Fruit fly (Drosophila melanogaster) whole organism, embryonic: ENCODE measurements around the gene CG14300.

Source experiments
- Ada2b ChIP-seq: fragments of 200-800 bp; sonication (Bioruptor generic); IDR thresholded peaks from 2 replicates; pipeline ENCODE4 v1.3.6; 2022; ENCODE audit warnings: missing biosample characterization, missing genetic modification characterization
- Bdp1 ChIP-seq: fragments of 200-800 bp; sonication (Bioruptor generic); optimal IDR thresholded peaks from 3 replicates; lab custom pipeline; 2016; ENCODE audit warnings: missing biosample characterization, missing genetic modification characterization
- CG10209 ChIP-seq: fragments of 200-800 bp; sonication (Bioruptor generic); optimal IDR thresholded peaks from 3 replicates; lab custom pipeline; 2017; ENCODE audit warnings: missing biosample characterization, mild to moderate bottlenecking, missing genetic modification characterization, missing genetic modification reagents
- CG12071 ChIP-seq: fragments of 200-800 bp; sonication (Bioruptor generic); optimal IDR thresholded peaks from 3 replicates; lab custom pipeline; 2018; ENCODE audit warnings: missing biosample characterization, mild to moderate bottlenecking, missing genetic modification characterization
- CG15073 ChIP-seq: fragments of 200-800 bp; sonication (Bioruptor generic); optimal IDR thresholded peaks from 2 replicates; lab custom pipeline; 2016; ENCODE audit warnings: missing biosample characterization, missing genetic modification characterization
- CG1529 ChIP-seq: fragments of 200-800 bp; sonication (Bioruptor generic); optimal IDR thresholded peaks from 3 replicates; lab custom pipeline; 2018; ENCODE audit warnings: missing biosample characterization, missing genetic modification characterization
- CG17328 ChIP-seq: fragments of 200-800 bp; sonication (Bioruptor generic); IDR thresholded peaks from 2 replicates; pipeline ENCODE4 v1.3.6; 2022; ENCODE audit warnings: missing biosample characterization, missing genetic modification characterization
- CG17912 ChIP-seq: fragments of 200-800 bp; sonication (Bioruptor generic); optimal IDR thresholded peaks from 2 replicates; lab custom pipeline; 2018; ENCODE audit warnings: missing biosample characterization, mild to moderate bottlenecking, missing genetic modification characterization
- CG18476 ChIP-seq: fragments of 200-800 bp; sonication (Bioruptor generic); optimal IDR thresholded peaks from 2 replicates; lab custom pipeline; 2016; ENCODE audit warnings: missing biosample characterization, mild to moderate bottlenecking, missing genetic modification characterization
- CG18764 ChIP-seq: fragments of 200-800 bp; sonication (Bioruptor generic); optimal IDR thresholded peaks from 3 replicates; lab custom pipeline; 2016; ENCODE audit warnings: missing biosample characterization, missing genetic modification characterization
- CG2129 ChIP-seq: fragments of 200-800 bp; sonication (Bioruptor generic); IDR thresholded peaks from 2 replicates; pipeline ENCODE4 v1.3.6; 2022; ENCODE audit warnings: missing biosample characterization, missing genetic modification characterization; ENCODE audit not compliant: partially characterized antibody
- CG2202 ChIP-seq: fragments of 200-800 bp; sonication (Bioruptor generic); optimal IDR thresholded peaks from 2 replicates; lab custom pipeline; 2018; ENCODE audit warnings: missing biosample characterization, mild to moderate bottlenecking, missing genetic modification characterization
- CG2875 ChIP-seq: fragments of 200-800 bp; sonication (Bioruptor generic); optimal IDR thresholded peaks from 2 replicates; lab custom pipeline; 2017; ENCODE audit warnings: missing biosample characterization, mild to moderate bottlenecking, missing genetic modification characterization, missing genetic modification reagents
- CG30431 ChIP-seq: fragments of 200-800 bp; sonication (Bioruptor generic); optimal IDR thresholded peaks from 2 replicates; lab custom pipeline; 2017; ENCODE audit warnings: missing biosample characterization, missing genetic modification characterization
- CG4328 ChIP-seq: fragments of 200-800 bp; sonication (Bioruptor generic); optimal IDR thresholded peaks from 3 replicates; lab custom pipeline; 2017; ENCODE audit warnings: missing biosample characterization, missing genetic modification reagents, missing genetic modification characterization
- CG7928 ChIP-seq: fragments of 200-800 bp; sonication (Bioruptor generic); optimal IDR thresholded peaks from 2 replicates; lab custom pipeline; 2017; ENCODE audit warnings: missing biosample characterization, mild to moderate bottlenecking, missing genetic modification characterization
- CG7987 ChIP-seq: fragments of 200-800 bp; sonication (Bioruptor generic); optimal IDR thresholded peaks from 2 replicates; lab custom pipeline; 2018; ENCODE audit warnings: missing biosample characterization, mild to moderate bottlenecking, missing genetic modification characterization, moderate library complexity
- CG8388 ChIP-seq: fragments of 200-800 bp; sonication (Bioruptor generic); optimal IDR thresholded peaks from 2 replicates; lab custom pipeline; 2019; ENCODE audit warnings: missing biosample characterization, mild to moderate bottlenecking, missing genetic modification characterization, moderate library complexity
- CkIIα-i1 ChIP-seq: fragments of 200-800 bp; sonication (Bioruptor generic); IDR thresholded peaks from 2 replicates; pipeline ENCODE4 v1.3.6; 2022; ENCODE audit warnings: missing biosample characterization, missing genetic modification characterization
- Dll ChIP-seq: fragments of 200-800 bp; sonication (Bioruptor generic); IDR thresholded peaks from 4 replicates; pipeline ENCODE4 v1.3.6; 2022; ENCODE audit warnings: missing biosample characterization, missing genetic modification characterization; ENCODE audit not compliant: partially characterized antibody
- Fer1 ChIP-seq: fragments of 200-800 bp; sonication (Bioruptor generic); optimal IDR thresholded peaks from 2 replicates; lab custom pipeline; 2017; ENCODE audit warnings: missing biosample characterization, mild to moderate bottlenecking, missing genetic modification characterization
- Fer2 ChIP-seq: fragments of 200-800 bp; sonication (Bioruptor generic); optimal IDR thresholded peaks from 2 replicates; lab custom pipeline; 2018; ENCODE audit warnings: missing biosample characterization, mild to moderate bottlenecking, missing genetic modification characterization, moderate library complexity
- Gsc ChIP-seq: fragments of 200-800 bp; sonication (Bioruptor generic); IDR thresholded peaks from 2 replicates; pipeline ENCODE4 v1.3.6; 2022; ENCODE audit warnings: missing biosample characterization, missing genetic modification characterization
- H2.0 ChIP-seq: fragments of 200-800 bp; sonication (Bioruptor generic); IDR thresholded peaks from 2 replicates; pipeline ENCODE4 v1.3.6; 2022; ENCODE audit warnings: missing biosample characterization, missing genetic modification characterization
- HLH3B ChIP-seq: fragments of 200-800 bp; sonication (Bioruptor generic); IDR thresholded peaks from 2 replicates; pipeline ENCODE4 v1.3.6; 2022; ENCODE audit warnings: missing biosample characterization, missing genetic modification characterization
- Hey ChIP-seq: fragments of 200-800 bp; sonication (Bioruptor generic); optimal IDR thresholded peaks from 3 replicates; lab custom pipeline; 2018; ENCODE audit warnings: missing biosample characterization, mild to moderate bottlenecking, missing genetic modification characterization
- HmgZ ChIP-seq: fragments of 200-800 bp; sonication (Bioruptor generic); optimal IDR thresholded peaks from 2 replicates; lab custom pipeline; 2018; ENCODE audit warnings: missing biosample characterization, mild to moderate bottlenecking, missing genetic modification characterization
- Hr39 ChIP-seq: fragments of >200 bp; optimal IDR thresholded peaks from 2 replicates; lab custom pipeline; 2017
- Myb ChIP-seq: fragments of 200-800 bp; sonication (Bioruptor generic); optimal IDR thresholded peaks from 2 replicates; lab custom pipeline; 2016; ENCODE audit warnings: missing biosample characterization, missing genetic modification characterization
- Sin3A ChIP-seq: fragments of >200 bp; optimal IDR thresholded peaks from 2 replicates; lab custom pipeline; 2018
- Vsx1 ChIP-seq: fragments of 200-800 bp; sonication (Bioruptor generic); optimal IDR thresholded peaks from 2 replicates; lab custom pipeline; 2017; ENCODE audit warnings: missing biosample characterization, mild to moderate bottlenecking, missing genetic modification characterization, missing genetic modification reagents
- ap ChIP-seq: fragments of 200-800 bp; sonication (Bioruptor generic); IDR thresholded peaks from 2 replicates; pipeline ENCODE4 v1.3.6; 2022; ENCODE audit warnings: missing biosample characterization, missing genetic modification characterization
- ase ChIP-seq: fragments of 200-800 bp; sonication (Bioruptor generic); IDR thresholded peaks from 3 replicates; pipeline ENCODE4 v1.3.6; 2022; ENCODE audit warnings: missing biosample characterization, missing genetic modification characterization
- ash1 ChIP-seq: fragments of 200-800 bp; sonication (Bioruptor generic); optimal IDR thresholded peaks from 2 replicates; lab custom pipeline; 2018; ENCODE audit warnings: missing biosample characterization, mild to moderate bottlenecking, missing genetic modification characterization
- bigmax ChIP-seq: fragments of 200-800 bp; sonication (Bioruptor generic); optimal IDR thresholded peaks from 2 replicates; lab custom pipeline; 2018; ENCODE audit warnings: missing biosample characterization, mild to moderate bottlenecking, missing genetic modification characterization
- btn ChIP-seq: fragments of 200-800 bp; sonication (Bioruptor generic); optimal IDR thresholded peaks from 2 replicates; lab custom pipeline; 2016; ENCODE audit warnings: missing biosample characterization, missing genetic modification characterization
- caup ChIP-seq: fragments of 200-800 bp; sonication (Bioruptor generic); optimal IDR thresholded peaks from 3 replicates; lab custom pipeline; 2017; ENCODE audit warnings: missing biosample characterization, mild to moderate bottlenecking, missing genetic modification characterization, moderate library complexity; ENCODE audit not compliant: severe bottlenecking
- dm ChIP-seq: fragments of 200-800 bp; sonication (Bioruptor generic); optimal IDR thresholded peaks from 3 replicates; lab custom pipeline; 2016; ENCODE audit warnings: missing biosample characterization, missing genetic modification characterization
- eve ChIP-seq, 2 experiments: fragments of >200 bp; optimal IDR thresholded peaks; 2 replicates each; lab custom pipeline; 2017; ENCODE audit warnings: missing biosample characterization in 2 of 2, missing genetic modification characterization in 2 of 2
- fd3F ChIP-seq: fragments of 200-800 bp; sonication (Bioruptor generic); optimal IDR thresholded peaks from 2 replicates; lab custom pipeline; 2018; ENCODE audit warnings: missing biosample characterization, mild to moderate bottlenecking, missing genetic modification characterization, moderate library complexity
- fru ChIP-seq: fragments of >200 bp; optimal IDR thresholded peaks from 2 replicates; lab custom pipeline; 2017
- kay ChIP-seq: fragments of 200-800 bp; sonication (Bioruptor generic); optimal IDR thresholded peaks from 2 replicates; lab custom pipeline; 2016; ENCODE audit warnings: missing biosample characterization, missing genetic modification characterization
- mirr ChIP-seq: fragments of 200-800 bp; sonication (Bioruptor generic); optimal IDR thresholded peaks from 3 replicates; lab custom pipeline; 2018; ENCODE audit warnings: missing biosample characterization, mild to moderate bottlenecking, missing genetic modification characterization
- oc ChIP-seq: fragments of 200-800 bp; sonication (Bioruptor generic); optimal IDR thresholded peaks from 2 replicates; lab custom pipeline; 2018; ENCODE audit warnings: missing biosample characterization, mild to moderate bottlenecking, missing genetic modification characterization, moderate library complexity
- pb ChIP-seq: fragments of 200-800 bp; sonication (Bioruptor generic); optimal IDR thresholded peaks from 3 replicates; lab custom pipeline; 2016; ENCODE audit warnings: missing biosample characterization, missing genetic modification characterization
- pnt ChIP-seq: fragments of 200-800 bp; sonication (Bioruptor generic); optimal IDR thresholded peaks from 3 replicates; lab custom pipeline; 2016; ENCODE audit warnings: missing biosample characterization, missing genetic modification characterization
- prd ChIP-seq, 3 experiments: fragments of >200 bp in 2 of 3; fragments of 200-800 bp in 1 of 3; sonication (Bioruptor generic) in 1 of 3; optimal IDR thresholded peaks in 2 of 3; IDR thresholded peaks in 1 of 3; 2 replicates in 2 of 3; 3 replicates in 1 of 3; pipeline versions ENCODE4 v1.3.6 to Lab custom; 2017 to 2022; ENCODE audit warnings: missing biosample characterization in 1 of 3, missing genetic modification characterization in 1 of 3
- unc-4 ChIP-seq: fragments of 200-800 bp; sonication (Bioruptor generic); IDR thresholded peaks from 2 replicates; pipeline ENCODE4 v1.3.6; 2022; ENCODE audit warnings: missing biosample characterization, missing genetic modification characterization; ENCODE audit not compliant: partially characterized antibody
- zf30C ChIP-seq: fragments of 200-800 bp; sonication (Bioruptor generic); optimal IDR thresholded peaks from 3 replicates; lab custom pipeline; 2018; ENCODE audit warnings: missing biosample characterization, mild to moderate bottlenecking, missing genetic modification characterization

The CG14300 gene

dm6 chr3R:18739978-18740954, 46.8 kb upstream of the CG14300 start (continued):
- no peak for TF ChIP-seq CG15073
- TF ChIP-seq H2.0 (GFP tag; lab: Robert Waterston, UW): 0 out of 2 replicates have a peak, but pooled peaks have one; percentile 6
- TF ChIP-seq zf30C (GFP tag; lab: Kevin White, UChicago): no peak
- TF ChIP-seq kay (GFP tag; lab: Kevin White, UChicago): no peak
- peak; percentile 25 for TF ChIP-seq Fer1 (GFP tag; lab: Kevin White, UChicago)
- TF ChIP-seq fd3F (GFP tag; lab: Kevin White, UChicago): no peak
- TF ChIP-seq eve (GFP tag; optimal IDR thresholded peaks at IDR 0.05; lab: Kevin White, UChicago): no peak
- TF ChIP-seq Bdp1: no peak
- no peak for TF ChIP-seq bigmax (GFP tag; lab: Kevin White, UChicago)
- peak; percentile 28 for TF ChIP-seq HmgZ (tag; lab: Kevin White, UChicago)
- TF ChIP-seq HLH3B: no peak
- TF ChIP-seq Fer2 (tag; lab: Kevin White, UChicago): no peak
- no peak for TF ChIP-seq CG8388 (GFP tag; lab: Kevin White, UChicago)
- TF ChIP-seq oc: no peak
- TF ChIP-seq ap: no peak
- TF ChIP-seq Hey (tag; lab: Kevin White, UChicago): no peak
- no peak for TF ChIP-seq Ada2b (GFP tag; lab: Robert Waterston, UW)
- no peak for TF ChIP-seq Vsx1 (GFP tag; lab: Kevin White, UChicago)
- no peak for TF ChIP-seq CG2202 (tag; lab: Kevin White, UChicago)
- TF ChIP-seq CG18764 (GFP tag; lab: Kevin White, UChicago): no peak
- peak; percentile 38 for TF ChIP-seq caup (GFP tag; lab: Kevin White, UChicago)
- peak; percentile 35 for TF ChIP-seq CG7987 (GFP tag; lab: Kevin White, UChicago)
- no peak for TF ChIP-seq Myb
- no peak; the same call in 1 of the 2 replicates for TF ChIP-seq unc-4 (GFP tag; lab: Robert Waterston, UW)
- TF ChIP-seq btn (GFP tag; lab: Kevin White, UChicago): no peak
- no peak for TF ChIP-seq Hr39
- TF ChIP-seq CG10209: no peak
- no peak for TF ChIP-seq prd (optimal IDR thresholded peaks at IDR 0.05; lab: Kevin White, UChicago)
- no peak for TF ChIP-seq prd (GFP tag; IDR thresholded peaks at IDR 0.05; lab: Robert Waterston, UW)
- no peak for TF ChIP-seq CG4328 (GFP tag; lab: Kevin White, UChicago)
- no peak for TF ChIP-seq CG1529
- no peak for TF ChIP-seq CG17912
- TF ChIP-seq CG2875 (GFP tag; lab: Kevin White, UChicago): no peak
- TF ChIP-seq CkIIα-i1 (GFP tag; lab: Robert Waterston, UW): no peak
- no peak for TF ChIP-seq mirr
- no peak for TF ChIP-seq fru (lab: Kevin White, UChicago)
- peak; percentile 49 for TF ChIP-seq CG12071 (GFP tag; lab: Kevin White, UChicago)
- TF ChIP-seq pb: no peak
- TF ChIP-seq ase (GFP tag; lab: Robert Waterston, UW): no peak
- TF ChIP-seq ash1: no peak
- TF ChIP-seq CG7928 (GFP tag; lab: Kevin White, UChicago): no peak
- no peak for TF ChIP-seq CG30431
- no peak for TF ChIP-seq CG17328 (GFP tag; lab: Robert Waterston, UW)
- no peak for TF ChIP-seq Sin3A
- no peak for TF ChIP-seq CG2129
- no peak for TF ChIP-seq CG18476
- TF ChIP-seq pnt (GFP tag; lab: Kevin White, UChicago): no peak
- TF ChIP-seq Dll (GFP tag; lab: Robert Waterston, UW): peak; percentile 51; the same call in 3 of the 4 replicates
- TF ChIP-seq Gsc (GFP tag; lab: Robert Waterston, UW): no peak
- TF ChIP-seq dm (GFP tag; lab: Kevin White, UChicago): no peak
